Worm (Caenorhabditis elegans) whole organism, L1 larva: ENCODE results near the gene F11D11.12.
"Not testable (repeated sequence)": the region's sequence is repeated elsewhere in the genome, so short reads cannot be mapped to it uniquely, and the experiment has no call there.

ENCODE experiments used
- C34B4.2 ChIP-seq: sonication (generic microtip); optimal IDR thresholded peaks from 2 replicates; lab custom pipeline; 2017; ENCODE audit warnings: mild to moderate bottlenecking, missing genetic modification characterization, missing compliant biosample characterization
- F16B12.6 ChIP-seq: fragments of 150-350 bp; optimal IDR thresholded peaks from 2 replicates; lab custom pipeline; 2014; ENCODE audit warnings: missing biosample characterization, missing genetic modification characterization
- alr-1 ChIP-seq: fragments of 200-800 bp; sonication (Bioruptor generic); optimal IDR thresholded peaks from 2 replicates; lab custom pipeline; 2018; ENCODE audit warnings: borderline replicate concordance, mild to moderate bottlenecking, missing genetic modification characterization, missing compliant biosample characterization
- aly-2 ChIP-seq: fragments of 150-350 bp; optimal IDR thresholded peaks from 2 replicates; lab custom pipeline; 2014; ENCODE audit warnings: missing biosample characterization, missing genetic modification characterization
- ama-1 ChIP-seq: fragments of 150-350 bp; optimal IDR thresholded peaks from 2 replicates; lab custom pipeline; 2014
- blmp-1 ChIP-seq: fragments of 150-350 bp; optimal IDR thresholded peaks from 2 replicates; lab custom pipeline; 2014; ENCODE audit warnings: missing biosample characterization, missing genetic modification characterization
- ceh-63 ChIP-seq: fragments of 200-800 bp; sonication (Bioruptor generic); optimal IDR thresholded peaks from 2 replicates; lab custom pipeline; 2018; ENCODE audit warnings: mild to moderate bottlenecking, missing genetic modification characterization, missing compliant biosample characterization
- dpl-1 ChIP-seq, 3 experiments: fragments of 150-350 bp in 2 of 3; sonication (generic microtip) in 1 of 3; optimal IDR thresholded peaks; 2 replicates each; lab custom pipeline; 2014 to 2017; ENCODE audit warnings: missing biosample characterization in 3 of 3, missing genetic modification characterization in 3 of 3, missing genetic modification reagents in 3 of 3
- efl-3 ChIP-seq: fragments of 200-800 bp; sonication (Bioruptor generic); optimal IDR thresholded peaks from 2 replicates; lab custom pipeline; 2018; ENCODE audit warnings: mild to moderate bottlenecking, missing genetic modification characterization, missing compliant biosample characterization
- egl-13 ChIP-seq: sonication (generic microtip); optimal IDR thresholded peaks from 2 replicates; lab custom pipeline; 2016; ENCODE audit warnings: missing genotype, missing genetic modification reagents, missing genetic modification characterization, missing compliant biosample characterization
- elt-2 ChIP-seq: sonication (generic microtip); optimal IDR thresholded peaks from 2 replicates; lab custom pipeline; 2016; ENCODE audit warnings: missing genetic modification characterization, mild to moderate bottlenecking, inconsistent platforms, missing compliant biosample characterization, missing genetic modification reagents
- fkh-8 ChIP-seq: sonication (generic microtip); optimal IDR thresholded peaks from 2 replicates; lab custom pipeline; 2016; ENCODE audit warnings: mild to moderate bottlenecking, missing genetic modification characterization, missing compliant biosample characterization
- grh-1 ChIP-seq: fragments of 200-800 bp; sonication (Bioruptor generic); IDR thresholded peaks from 2 replicates; pipeline ENCODE4 v1.3.6; 2022; ENCODE audit warnings: missing genetic modification reagents, missing genetic modification characterization, missing compliant biosample characterization
- hlh-17 ChIP-seq: fragments of 200-800 bp; sonication (Bioruptor generic); optimal IDR thresholded peaks from 2 replicates; lab custom pipeline; 2018; ENCODE audit warnings: missing genetic modification characterization, mild to moderate bottlenecking, missing compliant biosample characterization, moderate library complexity, borderline replicate concordance
- hpl-2 ChIP-seq: fragments of 150-350 bp; optimal IDR thresholded peaks from 2 replicates; lab custom pipeline; 2014; ENCODE audit warnings: missing biosample characterization, missing genetic modification reagents, missing genetic modification characterization
- lin-14 ChIP-seq: fragments of 200-800 bp; sonication (Bioruptor generic); optimal IDR thresholded peaks from 2 replicates; lab custom pipeline; 2018; ENCODE audit warnings: mild to moderate bottlenecking, missing genetic modification characterization, moderate library complexity, missing compliant biosample characterization
- lin-39 ChIP-seq: fragments of 150-350 bp; optimal IDR thresholded peaks from 2 replicates; lab custom pipeline; 2014; ENCODE audit warnings: missing biosample characterization, missing genetic modification reagents, missing genetic modification characterization
- lsy-2 ChIP-seq, 2 experiments: fragments of 150-350 bp; optimal IDR thresholded peaks; 2 replicates each; lab custom pipeline; 2014; ENCODE audit warnings: missing biosample characterization in 2 of 2, missing genetic modification characterization in 2 of 2
- mdl-1 ChIP-seq, 2 experiments: fragments of 150-350 bp; optimal IDR thresholded peaks; 2 replicates each; lab custom pipeline; 2014 to 2017; ENCODE audit warnings: missing biosample characterization in 2 of 2, missing genetic modification characterization in 2 of 2, inconsistent platforms in 1 of 2
- mep-1 ChIP-seq: fragments of 150-350 bp; optimal IDR thresholded peaks from 2 replicates; lab custom pipeline; 2014; ENCODE audit warnings: missing biosample characterization, missing genetic modification characterization
- nhr-11 ChIP-seq: fragments of 150-350 bp; optimal IDR thresholded peaks from 2 replicates; lab custom pipeline; 2014; ENCODE audit warnings: missing biosample characterization, missing genetic modification characterization
- nhr-12 ChIP-seq: sonication (generic microtip); optimal IDR thresholded peaks from 2 replicates; lab custom pipeline; 2017; ENCODE audit warnings: missing biosample characterization, missing genetic modification characterization
- nhr-19 ChIP-seq: fragments of 200-800 bp; sonication (Bioruptor generic); conservative IDR thresholded peaks from 2 replicates; pipeline ENCODE4 v1.3.6; 2022; ENCODE audit warnings: missing genetic modification characterization, missing compliant biosample characterization
- nhr-20 ChIP-seq: sonication (generic microtip); optimal IDR thresholded peaks from 2 replicates; lab custom pipeline; 2016; ENCODE audit warnings: mild to moderate bottlenecking, missing genetic modification characterization, missing compliant biosample characterization
- nhr-47 ChIP-seq: sonication (generic microtip); optimal IDR thresholded peaks from 2 replicates; lab custom pipeline; 2016; ENCODE audit warnings: mild to moderate bottlenecking, missing genetic modification characterization, moderate library complexity, missing compliant biosample characterization
- nhr-77 ChIP-seq: fragments of 150-350 bp; optimal IDR thresholded peaks from 2 replicates; lab custom pipeline; 2014; ENCODE audit warnings: missing biosample characterization, missing genetic modification characterization
- nhr-84 ChIP-seq: sonication (generic microtip); optimal IDR thresholded peaks from 2 replicates; lab custom pipeline; 2017; ENCODE audit warnings: missing biosample characterization, missing genetic modification characterization
- pax-3 ChIP-seq: fragments of 200-800 bp; sonication (Bioruptor generic); optimal IDR thresholded peaks from 2 replicates; lab custom pipeline; 2018; ENCODE audit warnings: mild to moderate bottlenecking, missing genetic modification characterization, moderate library complexity, missing compliant biosample characterization
- snu-23 ChIP-seq: sonication (generic microtip); optimal IDR thresholded peaks from 2 replicates; lab custom pipeline; 2016; ENCODE audit warnings: missing genetic modification characterization, missing compliant biosample characterization
- sptf-1 ChIP-seq: fragments of 150-350 bp; optimal IDR thresholded peaks from 2 replicates; lab custom pipeline; 2014; ENCODE audit warnings: missing biosample characterization, missing genetic modification characterization
- tbx-2 ChIP-seq: sonication (generic microtip); optimal IDR thresholded peaks from 2 replicates; lab custom pipeline; 2016; ENCODE audit warnings: missing genetic modification characterization, missing compliant biosample characterization
- unc-30 ChIP-seq: sonication (generic microtip); optimal IDR thresholded peaks from 2 replicates; lab custom pipeline; 2017; ENCODE audit warnings: missing biosample characterization, missing genetic modification characterization
- unc-62 ChIP-seq: fragments of 150-350 bp; optimal IDR thresholded peaks from 2 replicates; lab custom pipeline; 2014; ENCODE audit warnings: missing biosample characterization, missing genetic modification reagents, missing genetic modification characterization
- unc-86 ChIP-seq: sonication (generic microtip); optimal IDR thresholded peaks from 2 replicates; lab custom pipeline; 2016; ENCODE audit warnings: missing genetic modification characterization, missing compliant biosample characterization
- xbp-1 ChIP-seq: sonication (generic microtip); optimal IDR thresholded peaks from 2 replicates; lab custom pipeline; 2016; ENCODE audit warnings: missing genetic modification characterization, missing compliant biosample characterization
- zip-4 ChIP-seq: fragments of 200-800 bp; sonication (Bioruptor generic); optimal IDR thresholded peaks from 2 replicates; lab custom pipeline; 2018; ENCODE audit warnings: mild to moderate bottlenecking, missing genetic modification characterization, moderate library complexity, missing compliant biosample characterization
- ztf-11 ChIP-seq, 2 experiments: sonication (generic microtip); optimal IDR thresholded peaks; 2 replicates each; lab custom pipeline; 2016 to 2017; ENCODE audit warnings: missing genetic modification characterization in 2 of 2, missing biosample characterization in 1 of 2, missing compliant biosample characterization in 1 of 2

Gene F11D11.12

ce11 chrV:18771390-18771789 is 20.9 kb upstream of the F11D11.12 start, which contains the start of gene clec-256:
Gene clec-256 (plus strand): TSS chrV:18771690.
- no peak for TF ChIP-seq snu-23
- TF ChIP-seq tbx-2 (tag; lab: Kevin White, UChicago) = no peak
- TF ChIP-seq elt-2 (tag; lab: Kevin White, UChicago) = no peak
- no peak for TF ChIP-seq mep-1 (tag; lab: Kevin White, UChicago)
- TF ChIP-seq ztf-11 (tag; optimal IDR thresholded peaks at IDR 0.05; lab: Kevin White, UChicago) = no peak
- no peak for TF ChIP-seq ama-1 (lab: Kevin White, UChicago)
- no peak for TF ChIP-seq efl-3
- TF ChIP-seq nhr-11 = no peak
- no peak for TF ChIP-seq sptf-1
- no peak for TF ChIP-seq nhr-84 (tag; lab: Kevin White, UChicago)
- no peak for TF ChIP-seq hlh-17 (GFP tag; lab: Kevin White, UChicago)
- TF ChIP-seq nhr-77 (tag; lab: Kevin White, UChicago) = no peak
- no peak for TF ChIP-seq blmp-1 (tag; lab: Kevin White, UChicago)
- TF ChIP-seq nhr-12 = no peak
- TF ChIP-seq nhr-47 (tag; lab: Kevin White, UChicago) = no peak
- no peak for TF ChIP-seq alr-1
- no peak for TF ChIP-seq lin-14
- no peak for TF ChIP-seq grh-1
- no peak for TF ChIP-seq C34B4.2

ce11 chrV:18770623-18771022 is 20.1 kb upstream of the F11D11.12 start, which contains the start of gene clec-255:
Gene clec-255 (minus strand): TSS chrV:18770723.
- TF ChIP-seq egl-13 (tag; lab: Kevin White, UChicago) (no peak), blmp-1 (tag; lab: Kevin White, UChicago) (no peak), F16B12.6 (tag; lab: Kevin White, UChicago) (no peak), pax-3 (tag; lab: Kevin White, UChicago) (no peak), mep-1 (tag; lab: Kevin White, UChicago) (no peak), dpl-1 (GFP tag; optimal IDR thresholded peaks at IDR 0.05; lab: Kevin White, UChicago) (no peak)

- TF ChIP-seq mdl-1 (tag; optimal IDR thresholded peaks at IDR 0.05; lab: Kevin White, UChicago) (no peak), lin-14 (no peak), lsy-2 (tag; optimal IDR thresholded peaks at IDR 0.05; lab: Kevin White, UChicago) (no peak), unc-62 (GFP tag; lab: Kevin White, UChicago) (no peak), nhr-20 (tag; lab: Kevin White, UChicago) (no peak), nhr-47 (tag; lab: Kevin White, UChicago) (no peak), xbp-1 (no peak), aly-2 (tag; lab: Kevin White, UChicago) (no peak), unc-86 (tag; lab: Kevin White, UChicago) (no peak), ama-1 (lab: Kevin White, UChicago) (no peak), snu-23 (no peak), egl-13 (tag; lab: Kevin White, UChicago) (no peak), hlh-17 (GFP tag; lab: Kevin White, UChicago) (no peak), fkh-8 (no peak), ceh-63 (GFP tag; lab: Kevin White, UChicago) (no peak), tbx-2 (tag; lab: Kevin White, UChicago) (no peak), nhr-12 (no peak), lin-39 (no peak), zip-4 (GFP tag; lab: Kevin White, UChicago) (no peak)
- TF ChIP-seq, all 84 proteins: peak for 0
These were observed 19.4 kb upstream of the F11D11.12 start for ce11 chrV:18769902-18770301.

DNA sequence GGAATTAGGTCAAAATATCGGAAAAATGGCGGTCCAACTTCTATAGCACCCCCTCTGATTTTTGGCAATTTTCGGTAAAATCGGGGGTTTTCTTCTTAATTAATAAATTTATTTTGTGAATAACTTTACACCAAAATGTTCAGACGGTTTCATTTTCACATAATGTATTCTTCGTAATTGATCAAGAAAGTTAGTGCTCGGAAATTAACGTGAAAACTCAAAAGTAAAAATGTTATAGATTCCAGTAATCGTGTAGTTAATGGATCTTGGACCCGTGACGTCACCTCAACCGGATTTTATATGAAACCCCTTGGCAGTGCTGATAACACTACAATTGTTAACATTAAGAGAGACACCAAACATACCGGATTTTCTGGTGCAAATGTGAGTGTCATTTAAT is 11.6 kb upstream of the F11D11.12 start, which contains the start of gene F11D11.22:
Gene F11D11.22 (plus strand): TSS at position 301 of the 400 bp plus-strand sequence.
- not testable (repeated sequence) for TF ChIP-seq unc-30 (tag; lab: Kevin White, UChicago); hpl-2 (GFP tag; lab: Kevin White, UChicago); nhr-19 (GFP tag; lab: Robert Waterston, UW)
